Fruit fly (Drosophila melanogaster) whole organism, embryonic: Measurements from ENCODE around the gene CG15330.

Experiments used
- Adf1 ChIP-seq: fragments of 200-800 bp; sonication (Bioruptor generic); IDR thresholded peaks from 2 replicates; pipeline ENCODE4 v1.3.6; 2022; ENCODE audit warnings: missing biosample characterization, missing genetic modification characterization
- Asciz ChIP-seq: fragments of 200-800 bp; sonication (Bioruptor generic); optimal IDR thresholded peaks from 2 replicates; lab custom pipeline; 2017; ENCODE audit warnings: missing biosample characterization, mild to moderate bottlenecking, missing genetic modification characterization, missing genetic modification reagents
- Atf3 ChIP-seq: fragments of 200-800 bp; sonication (Bioruptor generic); optimal IDR thresholded peaks from 3 replicates; lab custom pipeline; 2016; ENCODE audit warnings: missing biosample characterization, missing genetic modification characterization
- CG10209 ChIP-seq: fragments of 200-800 bp; sonication (Bioruptor generic); optimal IDR thresholded peaks from 3 replicates; lab custom pipeline; 2017; ENCODE audit warnings: missing biosample characterization, mild to moderate bottlenecking, missing genetic modification characterization, missing genetic modification reagents
- CG10274 ChIP-seq: fragments of 200-800 bp; sonication (Bioruptor generic); optimal IDR thresholded peaks from 3 replicates; lab custom pipeline; 2017; ENCODE audit warnings: missing biosample characterization, mild to moderate bottlenecking, missing genetic modification characterization
- CG10979 ChIP-seq: fragments of 200-800 bp; sonication (Bioruptor generic); optimal IDR thresholded peaks from 2 replicates; lab custom pipeline; 2018; ENCODE audit warnings: missing biosample characterization, mild to moderate bottlenecking, missing genetic modification characterization, moderate library complexity
- CG11696 ChIP-seq: fragments of 200-800 bp; sonication (Bioruptor generic); IDR thresholded peaks from 2 replicates; pipeline ENCODE4 v1.3.6; 2022; ENCODE audit warnings: missing biosample characterization, missing genetic modification characterization
- CG12071 ChIP-seq: fragments of 200-800 bp; sonication (Bioruptor generic); optimal IDR thresholded peaks from 3 replicates; lab custom pipeline; 2018; ENCODE audit warnings: missing biosample characterization, mild to moderate bottlenecking, missing genetic modification characterization
- CG12744 ChIP-seq: fragments of 200-800 bp; sonication (Bioruptor generic); optimal IDR thresholded peaks from 2 replicates; lab custom pipeline; 2016; ENCODE audit warnings: missing biosample characterization, missing genetic modification characterization
- CG12769 ChIP-seq: fragments of 200-800 bp; sonication (Bioruptor generic); optimal IDR thresholded peaks from 2 replicates; lab custom pipeline; 2019; ENCODE audit warnings: missing biosample characterization, mild to moderate bottlenecking, missing genetic modification characterization, moderate library complexity
- CG13123 ChIP-seq: fragments of 200-800 bp; sonication (Bioruptor generic); optimal IDR thresholded peaks from 2 replicates; lab custom pipeline; 2016; ENCODE audit warnings: missing biosample characterization, missing genetic modification characterization
- CG14965 ChIP-seq: fragments of 200-800 bp; sonication (Bioruptor generic); optimal IDR thresholded peaks from 2 replicates; lab custom pipeline; 2016; ENCODE audit warnings: missing biosample characterization, missing genetic modification characterization, borderline replicate concordance
- CG15514 ChIP-seq: fragments of 200-800 bp; sonication (Bioruptor generic); optimal IDR thresholded peaks from 3 replicates; lab custom pipeline; 2017; ENCODE audit warnings: missing biosample characterization, missing genetic modification characterization, mild to moderate bottlenecking, moderate library complexity, missing genetic modification reagents
- CG15696 ChIP-seq: fragments of 200-800 bp; sonication (Bioruptor generic); optimal IDR thresholded peaks from 2 replicates; lab custom pipeline; 2019; ENCODE audit warnings: missing biosample characterization, mild to moderate bottlenecking, missing genetic modification characterization, moderate library complexity
- CG17186 ChIP-seq: fragments of 200-800 bp; sonication (Bioruptor generic); optimal IDR thresholded peaks from 3 replicates; lab custom pipeline; 2017; ENCODE audit warnings: missing biosample characterization, missing genetic modification reagents, missing genetic modification characterization
- CG17612 ChIP-seq: fragments of 200-800 bp; sonication (Bioruptor generic); IDR thresholded peaks from 2 replicates; pipeline ENCODE4 v1.3.6; 2022; ENCODE audit warnings: missing biosample characterization, missing genetic modification characterization
- CG18619 ChIP-seq: fragments of 200-800 bp; sonication (Bioruptor generic); optimal IDR thresholded peaks from 3 replicates; lab custom pipeline; 2017; ENCODE audit warnings: missing biosample characterization, mild to moderate bottlenecking, missing genetic modification characterization
- CG2712 ChIP-seq: fragments of 200-800 bp; optimal IDR thresholded peaks from 3 replicates; lab custom pipeline; 2019; ENCODE audit warnings: missing biosample characterization, mild to moderate bottlenecking, missing genetic modification characterization, moderate library complexity
- CG3838 ChIP-seq: fragments of 200-800 bp; sonication (Bioruptor generic); optimal IDR thresholded peaks from 3 replicates; lab custom pipeline; 2016; ENCODE audit warnings: missing biosample characterization, missing genetic modification characterization
- CG6272 ChIP-seq: fragments of 200-800 bp; sonication (Bioruptor generic); IDR thresholded peaks from 2 replicates; pipeline ENCODE4 v1.3.6; 2022; ENCODE audit warnings: missing biosample characterization, missing genetic modification characterization
- CG9727 ChIP-seq: fragments of 200-800 bp; sonication (Bioruptor generic); optimal IDR thresholded peaks from 3 replicates; lab custom pipeline; 2017; ENCODE audit warnings: missing biosample characterization, mild to moderate bottlenecking, missing genetic modification characterization
- Hey ChIP-seq: fragments of 200-800 bp; sonication (Bioruptor generic); optimal IDR thresholded peaks from 3 replicates; lab custom pipeline; 2018; ENCODE audit warnings: missing biosample characterization, mild to moderate bottlenecking, missing genetic modification characterization
- Hr51 ChIP-seq, 2 experiments: fragments of 200-800 bp; sonication (Bioruptor generic); optimal IDR thresholded peaks; 2 replicates in 1 of 2; 3 replicates in 1 of 2; lab custom pipeline; 2016 to 2018; ENCODE audit warnings: missing biosample characterization in 2 of 2, missing genetic modification characterization in 2 of 2, mild to moderate bottlenecking in 1 of 2, moderate library complexity in 1 of 2
- Lhr ChIP-seq: fragments of 200-800 bp; sonication (Bioruptor generic); optimal IDR thresholded peaks from 3 replicates; lab custom pipeline; 2017; ENCODE audit warnings: mild to moderate bottlenecking, missing biosample characterization, missing genetic modification reagents, missing genetic modification characterization
- MESR4 ChIP-seq: fragments of 200-800 bp; sonication (Bioruptor generic); optimal IDR thresholded peaks from 2 replicates; lab custom pipeline; 2018; ENCODE audit warnings: missing biosample characterization, mild to moderate bottlenecking, missing genetic modification characterization, moderate library complexity
- Med ChIP-seq: fragments of 200-800 bp; sonication (Bioruptor generic); peaks from one replicate; lab custom pipeline; 2016; ENCODE audit warnings: missing biosample characterization, missing genetic modification characterization, mild to moderate bottlenecking, inconsistent platforms, moderate library complexity
- Mes4 ChIP-seq: fragments of 200-800 bp; sonication (Bioruptor generic); optimal IDR thresholded peaks from 2 replicates; lab custom pipeline; 2016; ENCODE audit warnings: missing biosample characterization, missing genetic modification characterization
- Oaz ChIP-seq: fragments of 200-800 bp; sonication (Bioruptor generic); IDR thresholded peaks from 2 replicates; pipeline ENCODE4 v1.3.6; 2022; ENCODE audit warnings: missing biosample characterization, missing genetic modification characterization
- Sox102F ChIP-seq: fragments of 200-800 bp; sonication (Bioruptor generic); optimal IDR thresholded peaks from 2 replicates; lab custom pipeline; 2018; ENCODE audit warnings: missing biosample characterization, mild to moderate bottlenecking, missing genetic modification characterization, moderate library complexity
- Ssrp ChIP-seq: fragments of 200-800 bp; sonication (Bioruptor generic); optimal IDR thresholded peaks from 2 replicates; lab custom pipeline; 2018; ENCODE audit warnings: missing biosample characterization, mild to moderate bottlenecking, missing genetic modification characterization, moderate library complexity
- aop ChIP-seq: fragments of 200-800 bp; sonication (Bioruptor generic); IDR thresholded peaks from 2 replicates; pipeline ENCODE4 v1.3.6; 2022; ENCODE audit warnings: missing biosample characterization, missing genetic modification characterization
- ash1 ChIP-seq: fragments of 200-800 bp; sonication (Bioruptor generic); optimal IDR thresholded peaks from 2 replicates; lab custom pipeline; 2018; ENCODE audit warnings: missing biosample characterization, mild to moderate bottlenecking, missing genetic modification characterization
- cwo ChIP-seq: fragments of 200-800 bp; sonication (Bioruptor generic); optimal IDR thresholded peaks from 3 replicates; lab custom pipeline; 2017; ENCODE audit warnings: missing biosample characterization, missing genetic modification characterization, mild to moderate bottlenecking, moderate library complexity, missing genetic modification reagents
- da ChIP-seq: fragments of 200-800 bp; sonication (Bioruptor generic); optimal IDR thresholded peaks from 2 replicates; lab custom pipeline; 2016; ENCODE audit warnings: missing biosample characterization, missing genetic modification characterization
- dan ChIP-seq: fragments of 200-800 bp; sonication (Bioruptor generic); IDR thresholded peaks from 2 replicates; pipeline ENCODE4 v1.3.6; 2022; ENCODE audit warnings: missing biosample characterization, missing genetic modification characterization
- exex ChIP-seq: fragments of 200-800 bp; sonication (Bioruptor generic); optimal IDR thresholded peaks from 4 replicates; lab custom pipeline; 2018; ENCODE audit warnings: missing biosample characterization, mild to moderate bottlenecking, missing genetic modification characterization, moderate library complexity
- fd64A ChIP-seq: fragments of 200-800 bp; sonication (Bioruptor generic); optimal IDR thresholded peaks from 3 replicates; lab custom pipeline; 2018; ENCODE audit warnings: missing biosample characterization, mild to moderate bottlenecking, missing genetic modification characterization
- gce ChIP-seq: fragments of 200-800 bp; sonication (Bioruptor generic); IDR thresholded peaks from 3 replicates; pipeline ENCODE4 v1.3.6; 2022; ENCODE audit warnings: missing biosample characterization, missing genetic modification characterization
- gem ChIP-seq: fragments of 200-800 bp; sonication (Bioruptor generic); optimal IDR thresholded peaks from 2 replicates; lab custom pipeline; 2019; ENCODE audit warnings: missing biosample characterization, mild to moderate bottlenecking, missing genetic modification characterization, moderate library complexity
- grn ChIP-seq: fragments of 200-800 bp; sonication (Bioruptor generic); optimal IDR thresholded peaks from 3 replicates; lab custom pipeline; 2017; ENCODE audit warnings: missing biosample characterization, missing genetic modification characterization
- mld ChIP-seq: fragments of 200-800 bp; sonication (Bioruptor generic); IDR thresholded peaks from 3 replicates; pipeline ENCODE4 v1.3.6; 2022; ENCODE audit warnings: missing biosample characterization, missing genetic modification characterization; ENCODE audit not compliant: partially characterized antibody
- odd ChIP-seq: fragments of 200-800 bp; sonication (Bioruptor generic); optimal IDR thresholded peaks from 2 replicates; lab custom pipeline; 2017; ENCODE audit warnings: missing biosample characterization, mild to moderate bottlenecking, missing genetic modification characterization
- p53 ChIP-seq: fragments of 200-800 bp; sonication (Bioruptor generic); optimal IDR thresholded peaks from 2 replicates; lab custom pipeline; 2016; ENCODE audit warnings: missing biosample characterization, missing genetic modification characterization
- scrt ChIP-seq: fragments of 200-800 bp; sonication (Bioruptor generic); optimal IDR thresholded peaks from 2 replicates; lab custom pipeline; 2018; ENCODE audit warnings: missing biosample characterization, mild to moderate bottlenecking, missing genetic modification characterization, moderate library complexity
- sob ChIP-seq: fragments of 200-800 bp; sonication (Bioruptor generic); IDR thresholded peaks from 2 replicates; pipeline ENCODE4 v1.3.6; 2022; ENCODE audit warnings: missing biosample characterization, missing genetic modification characterization
- wek ChIP-seq: fragments of 200-800 bp; sonication (Bioruptor generic); optimal IDR thresholded peaks from 3 replicates; lab custom pipeline; 2018; ENCODE audit warnings: missing biosample characterization, mild to moderate bottlenecking, missing genetic modification characterization, moderate library complexity
- z ChIP-seq: fragments of 200-800 bp; sonication (Bioruptor generic); IDR thresholded peaks from 3 replicates; pipeline ENCODE4 v1.3.6; 2022; ENCODE audit warnings: missing biosample characterization, missing genetic modification characterization
- zen ChIP-seq: fragments of 200-800 bp; sonication (Bioruptor generic); optimal IDR thresholded peaks from 3 replicates; lab custom pipeline; 2018; ENCODE audit warnings: missing biosample characterization, mild to moderate bottlenecking, missing genetic modification characterization, moderate library complexity

The CG15330 gene

dm6 chrX:7944772-7945722, 10.8 kb upstream of the CG15330 start (continued):
- no peak for TF ChIP-seq wek (GFP tag; lab: Kevin White, UChicago)
- TF ChIP-seq Med (GFP tag; lab: Kevin White, UChicago), result peak; percentile 85
- TF ChIP-seq gem, result peak; percentile 49
- no peak for TF ChIP-seq p53
- TF ChIP-seq Oaz (GFP tag; lab: Robert Waterston, UW), result no peak
- no peak for TF ChIP-seq CG12071 (GFP tag; lab: Kevin White, UChicago)
- no peak for TF ChIP-seq dan (GFP tag; lab: Robert Waterston, UW)
- no peak for TF ChIP-seq CG15696 (tag; lab: Kevin White, UChicago)
- TF ChIP-seq fd64A (GFP tag; lab: Kevin White, UChicago), result no peak
- TF ChIP-seq CG2712 (tag; lab: Kevin White, UChicago), result peak; percentile 23
- no peak for TF ChIP-seq odd (GFP tag; lab: Kevin White, UChicago)
- no peak for TF ChIP-seq gce
- TF ChIP-seq ash1 (GFP tag; lab: Kevin White, UChicago), result no peak
- no peak for TF ChIP-seq Atf3 (GFP tag; lab: Kevin White, UChicago)
- no peak for TF ChIP-seq CG18619 (GFP tag; lab: Kevin White, UChicago)
- TF ChIP-seq CG6272 (GFP tag; lab: Robert Waterston, UW), result no peak
- no peak for TF ChIP-seq Lhr
- no peak for TF ChIP-seq da (GFP tag; lab: Kevin White, UChicago)
- TF ChIP-seq cwo (GFP tag; lab: Kevin White, UChicago), result no peak
- no peak for TF ChIP-seq z (GFP tag; lab: Robert Waterston, UW)
- TF ChIP-seq Hr51 (GFP tag; optimal IDR thresholded peaks at IDR 0.05; lab: Kevin White, UChicago), result peak in 1 of 2 experiments; percentile 23
- peak; percentile 49 for TF ChIP-seq Asciz (GFP tag; lab: Kevin White, UChicago)
- no peak for TF ChIP-seq MESR4 (GFP tag; lab: Kevin White, UChicago)
- TF ChIP-seq CG3838 (GFP tag; lab: Kevin White, UChicago), result no peak
- TF ChIP-seq mld (GFP tag; lab: Robert Waterston, UW), result no peak
- no peak for TF ChIP-seq CG12744 (GFP tag; lab: Kevin White, UChicago)
- TF ChIP-seq CG11696, result no peak
- peak; percentile 54 for TF ChIP-seq CG12769 (tag; lab: Kevin White, UChicago)
- no peak for TF ChIP-seq Mes4
- no peak for TF ChIP-seq CG17186 (GFP tag; lab: Kevin White, UChicago)
- no peak for TF ChIP-seq CG14965 (GFP tag; lab: Kevin White, UChicago)
- no peak for TF ChIP-seq CG17612 (GFP tag; lab: Robert Waterston, UW)
- peak; percentile 97 for TF ChIP-seq CG10274 (GFP tag; lab: Kevin White, UChicago)
- TF ChIP-seq Hey (tag; lab: Kevin White, UChicago), result no peak
- peak; percentile 49 for TF ChIP-seq Sox102F (GFP tag; lab: Kevin White, UChicago)
- TF ChIP-seq CG13123 (GFP tag; lab: Kevin White, UChicago), result no peak
- TF ChIP-seq CG9727, result peak; percentile 3
- peak; percentile 26 for TF ChIP-seq CG15514 (GFP tag; lab: Kevin White, UChicago)
- TF ChIP-seq CG10979, result peak; percentile 40
- no peak for TF ChIP-seq sob (GFP tag; lab: Robert Waterston, UW)
- TF ChIP-seq Ssrp, result peak; percentile 13
- TF ChIP-seq scrt (GFP tag; lab: Kevin White, UChicago), result no peak
- TF ChIP-seq Adf1 (GFP tag; lab: Robert Waterston, UW), result peak; percentile 50; the same call in 1 of the 2 replicates
- no peak for TF ChIP-seq zen (tag; lab: Kevin White, UChicago)
- TF ChIP-seq CG10209 (GFP tag; lab: Kevin White, UChicago), result peak; percentile 3
- TF ChIP-seq grn (GFP tag; lab: Kevin White, UChicago), result no peak
- no peak for TF ChIP-seq aop (GFP tag; lab: Robert Waterston, UW)
- peak; percentile 58 for TF ChIP-seq exex (tag; lab: Kevin White, UChicago)
